Worm (Caenorhabditis elegans) whole organism, mixed stage, embryonic: Measurements from ENCODE around the gene ceh-39.

ENCODE experiments used
- M03D4.4 ChIP-seq: sonication (generic microtip); optimal IDR thresholded peaks from 2 replicates; lab custom pipeline; 2017; ENCODE audit warnings: mild to moderate bottlenecking, missing genetic modification characterization, missing compliant biosample characterization
- bed-3 ChIP-seq: fragments of 200-800 bp; sonication (Bioruptor generic); optimal IDR thresholded peaks from 3 replicates; lab custom pipeline; 2018; ENCODE audit warnings: mild to moderate bottlenecking, missing genetic modification characterization, moderate library complexity, missing compliant biosample characterization
- blmp-1 ChIP-seq: fragments of 150-350 bp; optimal IDR thresholded peaks from 2 replicates; lab custom pipeline; 2014; ENCODE audit warnings: missing biosample characterization, missing genetic modification characterization
- ceh-43 ChIP-seq: fragments of 200-800 bp; sonication (Bioruptor generic); optimal IDR thresholded peaks from 2 replicates; lab custom pipeline; 2018; ENCODE audit warnings: mild to moderate bottlenecking, missing genetic modification characterization, moderate library complexity, missing compliant biosample characterization
- ces-1 ChIP-seq: fragments of 150-350 bp; optimal IDR thresholded peaks from 2 replicates; lab custom pipeline; 2014; ENCODE audit warnings: missing biosample characterization, missing genetic modification reagents, missing genetic modification characterization
- cnd-1 ChIP-seq: fragments of 200-800 bp; sonication (Bioruptor generic); optimal IDR thresholded peaks from 2 replicates; lab custom pipeline; 2018; ENCODE audit warnings: mild to moderate bottlenecking, missing genetic modification characterization, missing compliant biosample characterization
- drap-1 ChIP-seq: fragments of 200-800 bp; sonication (Bioruptor generic); optimal IDR thresholded peaks from 3 replicates; lab custom pipeline; 2018; ENCODE audit warnings: mild to moderate bottlenecking, missing genetic modification characterization, missing compliant biosample characterization
- elt-1 ChIP-seq: sonication (generic microtip); optimal IDR thresholded peaks from 2 replicates; lab custom pipeline; 2017; ENCODE audit warnings: missing genetic modification characterization, mild to moderate bottlenecking, missing compliant biosample characterization, antibody characterized with exemption, moderate library complexity, borderline replicate concordance; ENCODE audit not compliant: insufficient read depth
- elt-3 ChIP-seq: fragments of 150-350 bp; optimal IDR thresholded peaks from 2 replicates; lab custom pipeline; 2014; ENCODE audit warnings: missing biosample characterization, missing genetic modification characterization
- flh-1 ChIP-seq: fragments of 200-800 bp; sonication (Bioruptor generic); optimal IDR thresholded peaks from 2 replicates; lab custom pipeline; 2018; ENCODE audit warnings: mild to moderate bottlenecking, missing genetic modification characterization, moderate library complexity, missing compliant biosample characterization
- ham-2 ChIP-seq: fragments of 200-800 bp; sonication (Bioruptor generic); optimal IDR thresholded peaks from 2 replicates; lab custom pipeline; 2018; ENCODE audit warnings: mild to moderate bottlenecking, missing genetic modification characterization, missing compliant biosample characterization
- hlh-1 ChIP-seq: fragments of 150-350 bp; optimal IDR thresholded peaks from 2 replicates; lab custom pipeline; 2014; ENCODE audit warnings: missing biosample characterization, missing genetic modification reagents, missing genetic modification characterization
- lin-13 ChIP-seq: fragments of 150-350 bp; optimal IDR thresholded peaks from 2 replicates; lab custom pipeline; 2014; ENCODE audit warnings: missing biosample characterization, missing genetic modification characterization
- lin-32 ChIP-seq: fragments of 200-800 bp; sonication (Bioruptor generic); optimal IDR thresholded peaks from 2 replicates; lab custom pipeline; 2018; ENCODE audit warnings: mild to moderate bottlenecking, missing genetic modification characterization, missing compliant biosample characterization
- lsy-2 ChIP-seq: fragments of 150-350 bp; optimal IDR thresholded peaks from 2 replicates; lab custom pipeline; 2014; ENCODE audit warnings: missing biosample characterization, missing genetic modification characterization
- mep-1 ChIP-seq: fragments of 150-350 bp; optimal IDR thresholded peaks from 2 replicates; lab custom pipeline; 2017; ENCODE audit warnings: missing biosample characterization, missing genetic modification reagents, missing genetic modification characterization, inconsistent platforms
- mls-2 ChIP-seq: sonication (generic microtip); optimal IDR thresholded peaks from 2 replicates; lab custom pipeline; 2016; ENCODE audit warnings: mild to moderate bottlenecking, missing genetic modification characterization, moderate library complexity, missing compliant biosample characterization
- nhr-12 ChIP-seq: fragments of 150-350 bp; optimal IDR thresholded peaks from 2 replicates; lab custom pipeline; 2014; ENCODE audit warnings: missing biosample characterization, missing genetic modification characterization
- nhr-2 ChIP-seq: fragments of 150-350 bp; optimal IDR thresholded peaks from 2 replicates; lab custom pipeline; 2014; ENCODE audit warnings: missing biosample characterization, missing genetic modification characterization
- nhr-237 ChIP-seq: fragments of 150-350 bp; optimal IDR thresholded peaks from 2 replicates; lab custom pipeline; 2014; ENCODE audit warnings: missing biosample characterization, missing genetic modification characterization
- nhr-28 ChIP-seq: fragments of 150-350 bp; optimal IDR thresholded peaks from 2 replicates; lab custom pipeline; 2014; ENCODE audit warnings: missing biosample characterization, missing genetic modification characterization
- nhr-76 ChIP-seq: sonication (generic microtip); optimal IDR thresholded peaks from 2 replicates; lab custom pipeline; 2017; ENCODE audit warnings: missing biosample characterization, missing genetic modification characterization
- pha-4 ChIP-seq: fragments of 150-350 bp; optimal IDR thresholded peaks from 2 replicates; lab custom pipeline; 2018; ENCODE audit warnings: missing biosample characterization, missing genetic modification reagents, missing genetic modification characterization
- sem-2 ChIP-seq: fragments of 200-800 bp; sonication (Bioruptor generic); optimal IDR thresholded peaks from 2 replicates; lab custom pipeline; 2018; ENCODE audit warnings: mild to moderate bottlenecking, missing genetic modification characterization, missing compliant biosample characterization
- sptf-1 ChIP-seq: sonication (generic microtip); optimal IDR thresholded peaks from 2 replicates; lab custom pipeline; 2017; ENCODE audit warnings: mild to moderate bottlenecking, missing genetic modification characterization, moderate library complexity, missing compliant biosample characterization
- tbx-8 ChIP-seq: fragments of 200-800 bp; sonication (Bioruptor generic); optimal IDR thresholded peaks from 2 replicates; lab custom pipeline; 2018; ENCODE audit warnings: mild to moderate bottlenecking, missing genetic modification characterization, moderate library complexity, missing compliant biosample characterization
- unc-120 ChIP-seq: sonication (generic microtip); optimal IDR thresholded peaks from 2 replicates; lab custom pipeline; 2017; ENCODE audit warnings: missing genetic modification characterization, missing compliant biosample characterization; ENCODE audit not compliant: poor library complexity, severe bottlenecking
- unc-39 ChIP-seq: fragments of 150-350 bp; optimal IDR thresholded peaks from 2 replicates; lab custom pipeline; 2014; ENCODE audit warnings: missing biosample characterization, missing genetic modification characterization
- unc-62 ChIP-seq: fragments of 150-350 bp; optimal IDR thresholded peaks from 2 replicates; lab custom pipeline; 2014; ENCODE audit warnings: missing biosample characterization, missing genetic modification reagents, missing genetic modification characterization
- zip-8 ChIP-seq: fragments of 150-350 bp; optimal IDR thresholded peaks from 2 replicates; lab custom pipeline; 2014; ENCODE audit warnings: missing biosample characterization, missing genetic modification characterization
- ztf-11 ChIP-seq: fragments of 150-350 bp; optimal IDR thresholded peaks from 2 replicates; lab custom pipeline; 2014; ENCODE audit warnings: missing biosample characterization, missing genetic modification characterization

The ceh-39 gene

DNA sequence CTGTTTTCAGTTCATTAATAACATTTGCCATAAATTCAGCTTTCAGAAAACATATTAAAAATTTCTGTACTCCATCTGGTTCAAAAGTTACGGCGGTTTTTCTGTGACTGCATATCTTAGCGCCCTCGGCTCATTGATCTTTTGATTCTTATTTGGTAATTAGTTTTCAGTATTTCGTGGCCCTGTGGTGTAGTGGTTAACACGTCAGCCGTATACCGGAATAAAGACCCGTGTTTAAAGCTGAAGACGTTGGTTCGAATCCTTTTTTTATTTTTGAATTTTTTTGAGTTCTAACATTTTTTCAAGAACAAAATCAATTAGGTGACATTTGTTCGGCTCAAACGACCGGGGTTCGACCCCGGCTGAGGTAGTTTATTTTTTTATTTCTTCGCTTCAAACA, 25.5 kb downstream of the ceh-39 start:
- TF ChIP-seq unc-120 (no peak), nhr-12 (no peak), ham-2 (GFP tag; lab: Kevin White, UChicago) (no peak), mls-2 (tag; lab: Kevin White, UChicago) (no peak), mep-1 (tag; lab: Kevin White, UChicago) (no peak), zip-8 (tag; lab: Kevin White, UChicago) (no peak), M03D4.4 (tag; lab: Kevin White, UChicago) (no peak), nhr-237 (no peak), nhr-2 (tag; lab: Kevin White, UChicago) (no peak), ztf-11 (tag; lab: Kevin White, UChicago) (no peak), sem-2 (GFP tag; lab: Kevin White, UChicago) (no peak), elt-3 (no peak), hlh-1 (tag; lab: Kevin White, UChicago) (no peak), flh-1 (GFP tag; lab: Kevin White, UChicago) (no peak)

DNA sequence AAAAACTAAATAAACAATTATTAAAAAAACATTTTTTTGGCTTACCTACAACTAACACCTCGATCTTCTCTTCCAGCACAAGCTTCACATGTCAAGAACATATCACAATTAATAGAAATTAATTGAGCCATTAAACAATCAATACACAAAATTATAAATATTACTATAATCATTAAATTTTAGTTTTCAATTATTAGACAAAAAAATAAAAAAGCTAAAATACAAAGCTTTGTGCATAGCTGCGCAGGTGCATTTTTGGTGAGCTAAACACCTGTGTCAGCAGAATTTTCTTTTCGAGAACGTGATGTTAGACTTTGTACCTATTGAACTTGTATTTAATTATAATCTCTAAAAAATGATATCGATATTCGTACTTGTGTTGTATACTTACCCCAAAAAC, 26.0 kb downstream of the ceh-39 start, which contains the start of gene C14E2.6:
TSS of gene C14E2.6 (minus strand) at position 101 of the 400 bp plus-strand sequence.
- no peak for TF ChIP-seq nhr-76 (tag; lab: Kevin White, UChicago)
- no peak for TF ChIP-seq ces-1
- TF ChIP-seq tbx-8, result no peak
- no peak for TF ChIP-seq lin-32
- no peak for TF ChIP-seq ztf-11 (tag; lab: Kevin White, UChicago)
- no peak for TF ChIP-seq mep-1 (tag; lab: Kevin White, UChicago)
- TF ChIP-seq ceh-43 (GFP tag; lab: Kevin White, UChicago), result no peak
- TF ChIP-seq lin-13 (tag; lab: Kevin White, UChicago), result no peak
- no peak for TF ChIP-seq cnd-1 (tag; lab: Kevin White, UChicago)
- TF ChIP-seq hlh-1 (tag; lab: Kevin White, UChicago), result no peak
- no peak for TF ChIP-seq unc-120

DNA sequence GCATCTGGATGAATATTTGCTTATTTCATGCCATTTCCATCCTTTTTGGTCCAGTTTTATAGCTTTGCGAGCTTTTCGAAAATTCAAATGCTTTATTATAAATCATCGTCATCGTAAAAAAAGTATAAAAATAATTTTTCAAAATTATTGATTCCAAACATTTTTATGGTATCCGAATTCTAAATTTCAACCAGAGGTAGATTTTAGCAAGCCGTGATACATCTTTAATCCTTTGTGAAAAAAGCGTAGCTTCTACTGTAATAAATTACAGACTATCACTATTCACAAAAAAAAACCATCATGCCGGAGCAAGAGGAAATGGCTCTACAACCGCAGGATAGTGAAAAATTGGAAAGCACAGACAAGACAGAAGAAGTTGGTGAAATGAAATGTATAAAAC, 29.8 kb downstream of the ceh-39 start, which contains the start of gene C14E2.1:
TSS of gene C14E2.1 (plus strand) at position 301 of the 400 bp plus-strand sequence.
- TF ChIP-seq lin-13 (tag; lab: Kevin White, UChicago) (no peak), ces-1 (no peak), mep-1 (tag; lab: Kevin White, UChicago) (no peak), unc-62 (GFP tag; lab: Kevin White, UChicago) (no peak), nhr-76 (tag; lab: Kevin White, UChicago) (no peak), nhr-237 (no peak), drap-1 (GFP tag; lab: Kevin White, UChicago) (no peak), ztf-11 (tag; lab: Kevin White, UChicago) (no peak), lsy-2 (tag; lab: Kevin White, UChicago) (no peak), unc-120 (no peak), elt-1 (no peak), elt-3 (no peak), bed-3 (GFP tag; lab: Kevin White, UChicago) (no peak), cnd-1 (tag; lab: Kevin White, UChicago) (no peak)

DNA sequence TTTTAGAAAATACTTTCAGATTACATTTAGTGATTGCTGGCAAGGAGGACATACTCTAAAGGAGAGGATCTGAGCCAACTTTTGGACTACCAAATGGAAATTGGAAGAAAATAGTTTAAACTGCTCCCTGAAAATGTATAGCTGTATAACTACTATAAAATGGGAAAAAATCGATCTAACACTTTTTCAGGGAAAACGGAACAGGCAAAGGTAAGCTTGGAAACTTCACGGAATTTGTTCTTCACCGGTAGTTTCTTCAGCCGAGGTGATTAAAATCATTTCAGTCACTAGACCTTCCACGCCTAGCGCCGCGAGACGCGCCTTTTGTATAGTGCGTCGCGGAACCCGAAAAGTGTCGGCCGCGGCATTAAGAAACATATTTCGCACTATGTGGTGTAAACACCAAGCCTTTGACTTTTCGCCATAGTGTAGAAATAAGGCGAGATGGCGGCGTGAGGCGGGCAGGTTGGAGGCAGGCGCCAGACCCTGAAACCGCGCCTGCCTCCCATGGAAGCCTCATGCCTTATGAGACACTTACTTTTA, 30.6 kb downstream of the ceh-39 start, which contains the start of gene C14E2.5:
TSS of gene C14E2.5 (minus strand) at position 51 of the 543 bp plus-strand sequence.
- TF ChIP-seq M03D4.4 (tag; lab: Kevin White, UChicago), result no peak
- no peak for TF ChIP-seq pha-4 (tag; lab: Kevin White, UChicago)
- no peak for TF ChIP-seq sptf-1 (tag; lab: Kevin White, UChicago)
- no peak for TF ChIP-seq unc-39 (tag; lab: Kevin White, UChicago)
- TF ChIP-seq lin-32, result no peak
- TF ChIP-seq nhr-237, result no peak
- no peak for TF ChIP-seq unc-62 (GFP tag; lab: Kevin White, UChicago)

DNA sequence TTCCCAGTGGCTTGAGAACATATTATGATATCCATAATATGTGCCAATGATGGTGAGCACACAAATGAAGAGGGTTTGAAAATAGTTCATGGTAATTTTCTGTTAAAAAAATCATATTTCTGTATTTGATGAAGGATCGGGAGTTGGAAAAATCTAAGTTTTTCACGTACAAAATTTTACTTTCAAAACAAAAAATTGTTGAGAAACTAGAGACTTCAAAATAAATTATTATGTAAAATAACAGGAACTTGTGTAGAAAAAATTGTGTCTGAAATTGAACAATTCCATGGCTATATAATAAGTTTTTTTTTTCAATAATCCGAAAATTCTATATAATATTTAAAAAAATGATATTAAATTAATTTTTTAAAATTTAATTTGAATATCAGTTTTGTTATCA, 34.7 kb downstream of the ceh-39 start, which contains the start of gene C14E2.4:
TSS of gene C14E2.4 (minus strand) at position 101 of the 400 bp plus-strand sequence.
- no peak for TF ChIP-seq unc-120
- no peak for TF ChIP-seq pha-4 (tag; lab: Kevin White, UChicago)
- no peak for TF ChIP-seq blmp-1 (tag; lab: Kevin White, UChicago)
- TF ChIP-seq bed-3 (GFP tag; lab: Kevin White, UChicago), result no peak
- no peak for TF ChIP-seq nhr-28 (tag; lab: Kevin White, UChicago)
- no peak for TF ChIP-seq elt-1
- TF ChIP-seq zip-8 (tag; lab: Kevin White, UChicago), result no peak
- TF ChIP-seq drap-1 (GFP tag; lab: Kevin White, UChicago), result no peak
- TF ChIP-seq unc-62 (GFP tag; lab: Kevin White, UChicago), result no peak
